Worm (Caenorhabditis elegans) whole organism, late embryonic: Measurements from ENCODE around the gene srsx-35.

ENCODE experiments used
- K02D7.2 ChIP-seq: sonication (generic microtip); optimal IDR thresholded peaks from 2 replicates; lab custom pipeline; 2017; ENCODE audit warnings: mild to moderate bottlenecking, missing genetic modification characterization, missing compliant biosample characterization
- ama-1 ChIP-seq: fragments of 150-350 bp; optimal IDR thresholded peaks from 2 replicates; lab custom pipeline; 2014
- ceh-31 ChIP-seq: sonication (generic microtip); optimal IDR thresholded peaks from 2 replicates; lab custom pipeline; 2016; ENCODE audit warnings: missing genetic modification characterization, missing compliant biosample characterization
- ceh-34 ChIP-seq: sonication (generic microtip); optimal IDR thresholded peaks from 2 replicates; lab custom pipeline; 2016; ENCODE audit warnings: mild to moderate bottlenecking, missing genetic modification characterization, missing compliant biosample characterization
- dmd-4 ChIP-seq: sonication (generic microtip); optimal IDR thresholded peaks from 2 replicates; lab custom pipeline; 2016; ENCODE audit warnings: borderline replicate concordance, missing genetic modification characterization, missing compliant biosample characterization
- fkh-10 ChIP-seq: fragments of 150-350 bp; optimal IDR thresholded peaks from 2 replicates; lab custom pipeline; 2014; ENCODE audit warnings: missing biosample characterization, missing genetic modification reagents, missing genetic modification characterization
- fkh-6 ChIP-seq: sonication (generic microtip); optimal IDR thresholded peaks from 2 replicates; lab custom pipeline; 2016; ENCODE audit warnings: missing genetic modification characterization, missing compliant biosample characterization
- nfya-1 ChIP-seq: sonication (generic microtip); optimal IDR thresholded peaks from 2 replicates; lab custom pipeline; 2017; ENCODE audit warnings: missing genetic modification characterization, mild to moderate bottlenecking, missing compliant biosample characterization, antibody characterized with exemption, moderate library complexity
- pag-3 ChIP-seq: sonication (generic microtip); optimal IDR thresholded peaks from 2 replicates; lab custom pipeline; 2016; ENCODE audit warnings: missing compliant biosample characterization, missing genetic modification characterization, borderline replicate concordance
- pax-1 ChIP-seq: fragments of 150-350 bp; optimal IDR thresholded peaks from 2 replicates; lab custom pipeline; 2014; ENCODE audit warnings: missing biosample characterization, missing genetic modification characterization
- pha-4 ChIP-seq: fragments of 150-350 bp; optimal IDR thresholded peaks from 2 replicates; lab custom pipeline; 2018; ENCODE audit warnings: missing biosample characterization, missing genetic modification reagents, missing genetic modification characterization
- pqm-1 ChIP-seq: sonication (generic microtip); optimal IDR thresholded peaks from 2 replicates; lab custom pipeline; 2016; ENCODE audit warnings: missing genetic modification characterization, missing compliant biosample characterization
- tbx-2 ChIP-seq: sonication (generic microtip); optimal IDR thresholded peaks from 2 replicates; lab custom pipeline; 2016; ENCODE audit warnings: missing genetic modification characterization, missing compliant biosample characterization

DNA sequence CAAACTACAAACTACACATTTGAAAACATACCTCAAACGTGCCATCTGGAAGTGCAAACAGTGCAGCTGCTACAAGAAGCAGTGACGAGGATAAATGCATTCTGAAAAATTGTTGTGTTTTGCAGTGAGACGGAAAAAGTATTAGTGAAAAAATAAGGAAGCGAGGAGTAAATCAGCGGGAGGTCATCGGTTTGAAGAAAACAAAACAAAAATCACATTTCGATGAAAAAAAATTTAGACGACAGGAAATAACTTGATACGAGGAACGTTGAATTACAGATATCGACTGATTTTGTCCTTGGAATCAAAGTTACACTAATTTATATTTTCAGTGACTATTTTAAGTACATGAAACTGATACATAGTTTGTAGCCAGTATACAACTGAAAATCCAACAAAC, 10.4 kb downstream of the srsx-35 start, which contains the start of gene F53F8.4:
- TF ChIP-seq pag-3 = no peak
- no peak for TF ChIP-seq pha-4 (tag; lab: Kevin White, UChicago)
- no peak for TF ChIP-seq pqm-1
- TF ChIP-seq nfya-1 (tag; lab: Kevin White, UChicago) = no peak
- TF ChIP-seq fkh-6 (tag; lab: Kevin White, UChicago) = no peak
- no peak for TF ChIP-seq ama-1
- no peak for TF ChIP-seq ceh-31 (tag; lab: Kevin White, UChicago)
- TF ChIP-seq fkh-10 (GFP tag; lab: Kevin White, UChicago) = no peak
- no peak for TF ChIP-seq tbx-2 (tag; lab: Kevin White, UChicago)
- no peak for TF ChIP-seq K02D7.2 (tag; lab: Kevin White, UChicago)
- TF ChIP-seq pax-1 (tag; lab: Kevin White, UChicago) = no peak
- TF ChIP-seq dmd-4 = no peak
- no peak for TF ChIP-seq ceh-34 (tag; lab: Kevin White, UChicago)
